Fruit fly (Drosophila melanogaster): Measurements from ENCODE around the gene CG12689.

- TF ChIP-seq ss (GFP tag; optimal IDR thresholded peaks at IDR 0.05) (peak; percentile 32 to 64), fd59A (GFP tag; optimal IDR thresholded peaks at IDR 0.05) (peak; percentile 24), topi (GFP tag; optimal IDR thresholded peaks at IDR 0.05) (peak; percentile 73), fkh (GFP tag; optimal IDR thresholded peaks at IDR 0.05) (no peak), OdsH (GFP tag; optimal IDR thresholded peaks at IDR 0.05) (peak; percentile 25), Gug (GFP tag; IDR thresholded peaks at IDR 0.05) (no peak), CG10631 (GFP tag; optimal IDR thresholded peaks at IDR 0.05) (peak; percentile 27), CG32006 (GFP tag; optimal IDR thresholded peaks at IDR 0.05) (no peak), CG15336 (GFP tag; IDR thresholded peaks at IDR 0.05) (no peak)
These were observed 48.1 kb downstream of the CG12689 start for dm6 chrX:7537829-7538228.
